Fruit fly (Drosophila melanogaster) whole organism, embryonic: ENCODE results near the gene CG31999.

Experiments
- CG1024 ChIP-seq: fragments of 200-800 bp; sonication (Bioruptor generic); IDR thresholded peaks from 2 replicates; pipeline ENCODE4 v1.3.6; 2022; ENCODE audit warnings: missing biosample characterization, missing genetic modification characterization
- CG10565 ChIP-seq: fragments of 200-800 bp; sonication (Bioruptor generic); optimal IDR thresholded peaks from 3 replicates; lab custom pipeline; 2016; ENCODE audit warnings: missing biosample characterization, mild to moderate bottlenecking, missing genetic modification characterization
- CG11085 ChIP-seq: fragments of 200-800 bp; sonication (Bioruptor generic); IDR thresholded peaks from 2 replicates; pipeline ENCODE4 v1.3.6; 2022; ENCODE audit warnings: missing biosample characterization, missing genetic modification characterization
- CG11398 ChIP-seq: fragments of 200-800 bp; sonication (Bioruptor generic); optimal IDR thresholded peaks from 2 replicates; lab custom pipeline; 2016; ENCODE audit warnings: missing biosample characterization, missing genetic modification characterization
- CG11696 ChIP-seq: fragments of 200-800 bp; sonication (Bioruptor generic); IDR thresholded peaks from 2 replicates; pipeline ENCODE4 v1.3.6; 2022; ENCODE audit warnings: missing biosample characterization, missing genetic modification characterization
- CG11723 ChIP-seq: fragments of 200-800 bp; sonication (Bioruptor generic); optimal IDR thresholded peaks from 2 replicates; lab custom pipeline; 2017; ENCODE audit warnings: missing biosample characterization, mild to moderate bottlenecking, missing genetic modification characterization
- CG12104 ChIP-seq: fragments of 200-800 bp; sonication (Bioruptor generic); optimal IDR thresholded peaks from 3 replicates; lab custom pipeline; 2016; ENCODE audit warnings: missing biosample characterization, missing genetic modification characterization
- CG15479 ChIP-seq: fragments of 200-800 bp; sonication (Bioruptor generic); optimal IDR thresholded peaks from 3 replicates; lab custom pipeline; 2019; ENCODE audit warnings: missing biosample characterization, mild to moderate bottlenecking, missing genetic modification characterization, moderate library complexity
- CG15601 ChIP-seq: fragments of 200-800 bp; sonication (Bioruptor generic); optimal IDR thresholded peaks from 3 replicates; lab custom pipeline; 2019; ENCODE audit warnings: missing biosample characterization, mild to moderate bottlenecking, missing genetic modification characterization, moderate library complexity
- CG1603 ChIP-seq: fragments of 200-800 bp; sonication (Bioruptor generic); optimal IDR thresholded peaks from 2 replicates; lab custom pipeline; 2019; ENCODE audit warnings: missing biosample characterization, mild to moderate bottlenecking, missing genetic modification characterization, moderate library complexity
- CG1647 ChIP-seq: fragments of 200-800 bp; sonication (Bioruptor generic); optimal IDR thresholded peaks from 3 replicates; lab custom pipeline; 2016; ENCODE audit warnings: missing biosample characterization, missing genetic modification characterization
- CG16779 ChIP-seq: fragments of 200-800 bp; sonication (Bioruptor generic); IDR thresholded peaks from 2 replicates; pipeline ENCODE4 v1.3.6; 2022; ENCODE audit warnings: missing biosample characterization, missing genetic modification characterization
- CG17612 ChIP-seq: fragments of 200-800 bp; sonication (Bioruptor generic); IDR thresholded peaks from 2 replicates; pipeline ENCODE4 v1.3.6; 2022; ENCODE audit warnings: missing biosample characterization, missing genetic modification characterization
- CG18764 ChIP-seq: fragments of 200-800 bp; sonication (Bioruptor generic); optimal IDR thresholded peaks from 3 replicates; lab custom pipeline; 2016; ENCODE audit warnings: missing biosample characterization, missing genetic modification characterization
- CG31388 ChIP-seq: fragments of 200-800 bp; sonication (Bioruptor generic); optimal IDR thresholded peaks from 2 replicates; lab custom pipeline; 2016; ENCODE audit warnings: missing biosample characterization, missing genetic modification characterization
- CG4617 ChIP-seq: fragments of 200-800 bp; sonication (Bioruptor generic); optimal IDR thresholded peaks from 3 replicates; lab custom pipeline; 2016; ENCODE audit warnings: missing biosample characterization, missing genetic modification characterization, borderline replicate concordance
- CG4820 ChIP-seq: fragments of 200-800 bp; sonication (Bioruptor generic); optimal IDR thresholded peaks from 3 replicates; lab custom pipeline; 2016; ENCODE audit warnings: missing biosample characterization, missing genetic modification characterization
- CG6175 ChIP-seq: fragments of 200-800 bp; sonication (Bioruptor generic); IDR thresholded peaks from 3 replicates; pipeline ENCODE4 v1.3.6; 2022; ENCODE audit warnings: missing biosample characterization, missing genetic modification characterization
- CG8089 ChIP-seq: fragments of 200-800 bp; sonication (Bioruptor generic); optimal IDR thresholded peaks from 3 replicates; lab custom pipeline; 2016; ENCODE audit warnings: missing biosample characterization, missing genetic modification characterization
- D19A ChIP-seq: fragments of 200-800 bp; optimal IDR thresholded peaks from 3 replicates; lab custom pipeline; 2019; ENCODE audit warnings: missing biosample characterization, mild to moderate bottlenecking, missing genetic modification characterization, moderate library complexity
- Dbx ChIP-seq: fragments of 200-800 bp; sonication (Bioruptor generic); IDR thresholded peaks from 3 replicates; pipeline ENCODE4 v1.3.6; 2022; ENCODE audit warnings: missing biosample characterization, missing genetic modification characterization
- Dfd ChIP-seq, 2 experiments: fragments of >200 bp; optimal IDR thresholded peaks; 2 replicates each; lab custom pipeline; 2017; ENCODE audit warnings: missing biosample characterization in 2 of 2, missing genetic modification characterization in 2 of 2
- Ets97D ChIP-seq: fragments of 200-800 bp; sonication (Bioruptor generic); optimal IDR thresholded peaks from 3 replicates; lab custom pipeline; 2016; ENCODE audit warnings: missing biosample characterization, missing genetic modification characterization
- HmgD ChIP-seq: fragments of 200-800 bp; sonication (Bioruptor generic); optimal IDR thresholded peaks from 3 replicates; lab custom pipeline; 2016; ENCODE audit warnings: missing biosample characterization, missing genetic modification characterization
- MESR4 ChIP-seq: fragments of 200-800 bp; sonication (Bioruptor generic); optimal IDR thresholded peaks from 2 replicates; lab custom pipeline; 2018; ENCODE audit warnings: missing biosample characterization, mild to moderate bottlenecking, missing genetic modification characterization, moderate library complexity
- Myb ChIP-seq: fragments of 200-800 bp; sonication (Bioruptor generic); optimal IDR thresholded peaks from 2 replicates; lab custom pipeline; 2016; ENCODE audit warnings: missing biosample characterization, missing genetic modification characterization
- NFAT ChIP-seq: fragments of 200-800 bp; sonication (Bioruptor generic); IDR thresholded peaks from 2 replicates; pipeline ENCODE4 v1.3.6; 2022; ENCODE audit warnings: missing biosample characterization, missing genetic modification characterization
- Spps ChIP-seq: fragments of 200-800 bp; sonication (Bioruptor generic); optimal IDR thresholded peaks from 2 replicates; lab custom pipeline; 2018; ENCODE audit warnings: missing biosample characterization, mild to moderate bottlenecking, missing genetic modification characterization
- Sry-δ ChIP-seq: fragments of 200-800 bp; sonication (Bioruptor generic); optimal IDR thresholded peaks from 2 replicates; lab custom pipeline; 2016; ENCODE audit warnings: missing biosample characterization, missing genetic modification characterization
- Vsx1 ChIP-seq: fragments of 200-800 bp; sonication (Bioruptor generic); optimal IDR thresholded peaks from 2 replicates; lab custom pipeline; 2017; ENCODE audit warnings: missing biosample characterization, mild to moderate bottlenecking, missing genetic modification characterization, missing genetic modification reagents
- YL-1 ChIP-seq: fragments of 200-800 bp; sonication (Bioruptor generic); optimal IDR thresholded peaks from 3 replicates; lab custom pipeline; 2017; ENCODE audit warnings: missing biosample characterization, mild to moderate bottlenecking, missing genetic modification characterization
- chm ChIP-seq: fragments of 200-800 bp; sonication (Bioruptor generic); IDR thresholded peaks from 2 replicates; pipeline ENCODE4 v1.3.6; 2022; ENCODE audit warnings: missing biosample characterization, missing genetic modification characterization
- cwo ChIP-seq: fragments of 200-800 bp; sonication (Bioruptor generic); optimal IDR thresholded peaks from 3 replicates; lab custom pipeline; 2017; ENCODE audit warnings: missing biosample characterization, missing genetic modification characterization, mild to moderate bottlenecking, moderate library complexity, missing genetic modification reagents
- dimm ChIP-seq: fragments of 200-800 bp; sonication (Bioruptor generic); IDR thresholded peaks from 2 replicates; pipeline ENCODE4 v1.3.6; 2022; ENCODE audit warnings: missing biosample characterization, missing genetic modification characterization
- ewg ChIP-seq: fragments of 200-800 bp; sonication (Bioruptor generic); optimal IDR thresholded peaks from 3 replicates; lab custom pipeline; 2017; ENCODE audit warnings: mild to moderate bottlenecking, missing biosample characterization, missing genetic modification reagents, missing genetic modification characterization
- fd102C ChIP-seq: fragments of 200-800 bp; sonication (Bioruptor generic); optimal IDR thresholded peaks from 2 replicates; lab custom pipeline; 2018; ENCODE audit warnings: missing biosample characterization, mild to moderate bottlenecking, missing genetic modification characterization, moderate library complexity
- h ChIP-seq: fragments of >200 bp; optimal IDR thresholded peaks from 2 replicates; lab custom pipeline; 2017
- her ChIP-seq: fragments of 200-800 bp; sonication (Bioruptor generic); optimal IDR thresholded peaks from 2 replicates; lab custom pipeline; 2016; ENCODE audit warnings: missing biosample characterization, missing genetic modification characterization
- hkb ChIP-seq, 2 experiments: fragments of 200-800 bp in 1 of 2; fragments of >200 bp in 1 of 2; sonication (Bioruptor generic) in 1 of 2; IDR thresholded peaks in 1 of 2; optimal IDR thresholded peaks in 1 of 2; 2 replicates each; pipeline versions ENCODE4 v1.3.6 to Lab custom; 2017 to 2022; ENCODE audit warnings: missing biosample characterization in 1 of 2, missing genetic modification characterization in 1 of 2
- jigr1 ChIP-seq: fragments of 200-800 bp; sonication (Bioruptor generic); IDR thresholded peaks from 3 replicates; pipeline ENCODE4 v1.3.6; 2022; ENCODE audit warnings: missing biosample characterization, missing genetic modification characterization
- kah ChIP-seq: fragments of 200-800 bp; sonication (Bioruptor generic); optimal IDR thresholded peaks from 2 replicates; lab custom pipeline; 2018; ENCODE audit warnings: missing biosample characterization, mild to moderate bottlenecking, missing genetic modification characterization
- pfk ChIP-seq: fragments of 200-800 bp; sonication (Bioruptor generic); optimal IDR thresholded peaks from 2 replicates; lab custom pipeline; 2018; ENCODE audit warnings: missing biosample characterization, mild to moderate bottlenecking, missing genetic modification characterization, moderate library complexity
- phol ChIP-seq: fragments of 200-800 bp; sonication (Bioruptor generic); optimal IDR thresholded peaks from 3 replicates; lab custom pipeline; 2018; ENCODE audit warnings: missing biosample characterization, mild to moderate bottlenecking, missing genetic modification characterization, moderate library complexity
- pros ChIP-seq: fragments of 200-800 bp; sonication (Bioruptor generic); optimal IDR thresholded peaks from 3 replicates; lab custom pipeline; 2019; ENCODE audit warnings: missing biosample characterization, mild to moderate bottlenecking, missing genetic modification characterization, moderate library complexity
- pzg ChIP-seq: fragments of 200-800 bp; sonication (Bioruptor generic); optimal IDR thresholded peaks from 3 replicates; lab custom pipeline; 2018; ENCODE audit warnings: missing biosample characterization, mild to moderate bottlenecking, missing genetic modification characterization, moderate library complexity
- row ChIP-seq: fragments of 200-800 bp; sonication (Bioruptor generic); IDR thresholded peaks from 3 replicates; pipeline ENCODE4 v1.3.6; 2022; ENCODE audit warnings: missing biosample characterization, missing genetic modification characterization
- scrt ChIP-seq: fragments of 200-800 bp; sonication (Bioruptor generic); optimal IDR thresholded peaks from 2 replicates; lab custom pipeline; 2018; ENCODE audit warnings: missing biosample characterization, mild to moderate bottlenecking, missing genetic modification characterization, moderate library complexity
- sna ChIP-seq: fragments of 200-800 bp; sonication (Bioruptor generic); IDR thresholded peaks from 2 replicates; pipeline ENCODE4 v1.3.6; 2022; ENCODE audit warnings: missing biosample characterization, missing genetic modification characterization; ENCODE audit not compliant: partially characterized antibody
- ssp ChIP-seq: fragments of 200-800 bp; sonication (Bioruptor generic); IDR thresholded peaks from 2 replicates; pipeline ENCODE4 v1.3.6; 2022; ENCODE audit warnings: missing biosample characterization, missing genetic modification characterization

CG31999 gene

DNA sequence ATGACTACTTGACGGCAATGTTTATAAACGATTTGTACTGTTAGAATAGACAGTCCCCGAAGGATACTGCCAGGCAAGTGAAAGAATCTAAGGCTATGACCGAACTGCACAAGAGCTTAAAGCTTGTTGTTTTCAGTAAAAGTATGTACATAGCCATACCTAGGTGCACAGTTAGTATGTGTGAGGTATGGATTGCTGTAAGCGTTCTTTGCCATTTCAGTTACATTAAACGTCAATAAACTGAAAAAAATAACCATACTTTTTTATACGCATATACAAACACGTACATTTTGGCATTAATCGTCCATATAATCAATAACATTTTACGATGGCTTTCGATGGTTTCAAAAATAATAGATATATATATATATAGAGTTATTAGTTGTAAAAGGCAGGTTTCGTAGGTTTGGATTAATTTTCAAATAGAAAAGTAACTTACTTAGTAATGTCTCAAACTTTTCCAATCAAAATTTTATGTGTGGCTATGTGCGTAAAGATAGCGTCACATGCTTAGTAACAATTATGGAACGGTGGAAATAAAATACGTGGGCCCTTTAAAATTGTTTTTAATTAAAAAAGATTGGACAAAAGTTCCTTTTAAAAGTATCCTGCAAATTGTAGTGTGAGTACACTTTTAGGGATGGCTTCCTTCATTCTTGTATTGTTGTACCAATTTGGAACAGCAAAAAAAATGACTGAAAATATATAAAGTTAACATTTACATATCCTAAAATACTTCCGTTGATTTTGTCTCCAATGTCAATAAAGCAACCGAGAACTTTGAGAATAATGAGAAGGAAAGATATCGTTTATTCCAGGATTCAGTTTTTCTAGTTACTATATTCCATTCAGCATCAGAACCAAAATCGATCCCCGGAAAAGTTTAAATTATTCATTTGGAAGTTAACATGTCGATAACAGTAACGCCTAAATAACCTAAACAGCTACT is 33.9 kb downstream of the CG31999 start, which contains the start of gene Abcd1 (continued):
- TF ChIP-seq phol (tag; lab: Kevin White, UChicago) (no peak), pros (no peak), fd102C (GFP tag; lab: Kevin White, UChicago) (peak; percentile 14), CG8089 (GFP tag; lab: Kevin White, UChicago) (peak; percentile 74), NFAT (GFP tag; lab: Robert Waterston, UW) (no peak), Spps (tag; lab: Kevin White, UChicago) (no peak), CG10565 (GFP tag; lab: Kevin White, UChicago) (no peak), kah (GFP tag; lab: Kevin White, UChicago) (no peak), CG11696 (GFP tag; lab: Robert Waterston, UW) (no peak), CG4617 (GFP tag; lab: Kevin White, UChicago) (peak; percentile 62), ewg (GFP tag; lab: Kevin White, UChicago) (no peak), CG15601 (no peak), hkb (optimal IDR thresholded peaks at IDR 0.05; lab: Kevin White, UChicago) (no peak), hkb (GFP tag; IDR thresholded peaks at IDR 0.05; lab: Robert Waterston, UW) (no peak), YL-1 (GFP tag; lab: Kevin White, UChicago) (peak; percentile 11), scrt (GFP tag; lab: Kevin White, UChicago) (no peak), CG12104 (GFP tag; lab: Kevin White, UChicago) (no peak), HmgD (no peak), CG1647 (no peak), CG1024 (GFP tag; lab: Robert Waterston, UW) (peak; percentile 98), her (GFP tag; lab: Kevin White, UChicago) (no peak), Ets97D (peak; percentile 34), CG4820 (GFP tag; lab: Kevin White, UChicago) (no peak), CG16779 (GFP tag; lab: Robert Waterston, UW) (no peak), CG11723 (GFP tag; lab: Kevin White, UChicago) (peak; percentile 95), Sry-δ (peak; percentile 29), CG15479 (GFP tag; lab: Kevin White, UChicago) (no peak), sna (GFP tag; lab: Robert Waterston, UW) (no peak), CG1603 (peak; percentile 100), Myb (GFP tag; lab: Kevin White, UChicago) (no peak), Vsx1 (GFP tag; lab: Kevin White, UChicago) (no peak), dimm (GFP tag; lab: Robert Waterston, UW) (no peak), CG31388 (no peak), pzg (peak; percentile 58), CG6175 (GFP tag; lab: Robert Waterston, UW) (no peak), Dbx (GFP tag; lab: Robert Waterston, UW) (no peak), CG18764 (no peak), CG11085 (no peak), MESR4 (GFP tag; lab: Kevin White, UChicago) (peak; percentile 86), CG17612 (GFP tag; lab: Robert Waterston, UW) (no peak), CG11398 (GFP tag; lab: Kevin White, UChicago) (no peak), h (no peak), Dfd (GFP tag; optimal IDR thresholded peaks at IDR 0.05; lab: Kevin White, UChicago) (no peak), chm (GFP tag; lab: Robert Waterston, UW) (no peak), D19A (tag; lab: Kevin White, UChicago) (no peak), cwo (no peak), pfk (GFP tag; lab: Kevin White, UChicago) (peak; percentile 95), row (GFP tag; lab: Robert Waterston, UW) (peak; percentile 67; the same call in 2 of the 3 replicates), jigr1 (GFP tag; lab: Robert Waterston, UW) (no peak), ssp (peak; percentile 96)
